Worm (Caenorhabditis elegans) whole organism, late embryonic: ENCODE results near the gene coh-3.

ENCODE experiments used
- C08G9.2 ChIP-seq: sonication (generic microtip); optimal IDR thresholded peaks from 2 replicates; lab custom pipeline; 2016; ENCODE audit warnings: mild to moderate bottlenecking, missing genetic modification characterization, moderate library complexity, missing compliant biosample characterization
- F13H6.1 ChIP-seq: sonication (generic microtip); optimal IDR thresholded peaks from 2 replicates; lab custom pipeline; 2016; ENCODE audit warnings: missing genetic modification characterization, missing compliant biosample characterization
- T23F11.4 ChIP-seq: fragments of 200-800 bp; sonication (Bioruptor generic); optimal IDR thresholded peaks from 2 replicates; lab custom pipeline; 2018; ENCODE audit warnings: mild to moderate bottlenecking, missing genetic modification characterization, missing compliant biosample characterization
- ceh-2 ChIP-seq: sonication (generic microtip); optimal IDR thresholded peaks from 2 replicates; lab custom pipeline; 2016; ENCODE audit warnings: missing genotype, missing genetic modification characterization, missing compliant biosample characterization
- ceh-22 ChIP-seq: sonication (generic microtip); optimal IDR thresholded peaks from 2 replicates; lab custom pipeline; 2017; ENCODE audit warnings: missing biosample characterization, missing genetic modification characterization
- ceh-30 ChIP-seq: fragments of 150-350 bp; optimal IDR thresholded peaks from 2 replicates; lab custom pipeline; 2014; ENCODE audit warnings: missing biosample characterization, missing genetic modification characterization
- ceh-31 ChIP-seq: sonication (generic microtip); optimal IDR thresholded peaks from 2 replicates; lab custom pipeline; 2016; ENCODE audit warnings: missing genetic modification characterization, missing compliant biosample characterization
- ceh-6 ChIP-seq: fragments of 200-800 bp; sonication (Bioruptor generic); optimal IDR thresholded peaks from 2 replicates; lab custom pipeline; 2018; ENCODE audit warnings: mild to moderate bottlenecking, missing genetic modification characterization, missing compliant biosample characterization
- ceh-9 ChIP-seq: sonication (generic microtip); optimal IDR thresholded peaks from 2 replicates; lab custom pipeline; 2016; ENCODE audit warnings: mild to moderate bottlenecking, missing genetic modification characterization, inconsistent platforms, missing compliant biosample characterization
- che-1 ChIP-seq: sonication (generic microtip); optimal IDR thresholded peaks from 2 replicates; lab custom pipeline; 2016; ENCODE audit warnings: mild to moderate bottlenecking, missing genetic modification characterization, missing compliant biosample characterization
- elt-2 ChIP-seq: sonication (generic microtip); optimal IDR thresholded peaks from 2 replicates; lab custom pipeline; 2016; ENCODE audit warnings: missing genetic modification reagents, missing genetic modification characterization, missing compliant biosample characterization
- hlh-13 ChIP-seq: fragments of 200-800 bp; sonication (Bioruptor generic); optimal IDR thresholded peaks from 2 replicates; lab custom pipeline; 2018; ENCODE audit warnings: mild to moderate bottlenecking, missing genetic modification characterization, missing compliant biosample characterization
- hlh-15 ChIP-seq: sonication (generic microtip); optimal IDR thresholded peaks from 2 replicates; lab custom pipeline; 2016; ENCODE audit warnings: missing genetic modification characterization, missing compliant biosample characterization
- hlh-30 ChIP-seq: sonication (generic microtip); optimal IDR thresholded peaks from 2 replicates; lab custom pipeline; 2017; ENCODE audit warnings: antibody characterized with exemption, missing genetic modification characterization, missing compliant biosample characterization; ENCODE audit not compliant: insufficient read depth
- hlh-6 ChIP-seq: sonication (generic microtip); optimal IDR thresholded peaks from 2 replicates; lab custom pipeline; 2016; ENCODE audit warnings: missing genotype, missing genetic modification characterization, missing compliant biosample characterization
- lim-6 ChIP-seq: sonication (generic microtip); optimal IDR thresholded peaks from 2 replicates; lab custom pipeline; 2016; ENCODE audit warnings: missing genetic modification characterization, missing compliant biosample characterization
- lin-11 ChIP-seq: fragments of 200-800 bp; sonication (Bioruptor generic); optimal IDR thresholded peaks from 2 replicates; lab custom pipeline; 2018; ENCODE audit warnings: mild to moderate bottlenecking, missing genetic modification characterization, missing compliant biosample characterization
- mec-3 ChIP-seq: sonication (generic microtip); optimal IDR thresholded peaks from 2 replicates; lab custom pipeline; 2016; ENCODE audit warnings: borderline replicate concordance, missing genetic modification characterization, missing compliant biosample characterization
- npax-4 ChIP-seq: sonication (generic microtip); optimal IDR thresholded peaks from 2 replicates; lab custom pipeline; 2016; ENCODE audit warnings: missing genetic modification characterization, missing compliant biosample characterization
- pag-3 ChIP-seq: sonication (generic microtip); optimal IDR thresholded peaks from 2 replicates; lab custom pipeline; 2016; ENCODE audit warnings: missing compliant biosample characterization, missing genetic modification characterization, borderline replicate concordance
- pat-9 ChIP-seq: fragments of 200-800 bp; sonication (Bioruptor generic); optimal IDR thresholded peaks from 2 replicates; lab custom pipeline; 2018; ENCODE audit warnings: mild to moderate bottlenecking, missing genetic modification characterization, moderate library complexity, missing compliant biosample characterization
- pha-2 ChIP-seq: sonication (generic microtip); optimal IDR thresholded peaks from 2 replicates; lab custom pipeline; 2017; ENCODE audit warnings: mild to moderate bottlenecking, missing genetic modification characterization, missing compliant biosample characterization
- pha-4 ChIP-seq: fragments of 150-350 bp; optimal IDR thresholded peaks from 2 replicates; lab custom pipeline; 2018; ENCODE audit warnings: missing biosample characterization, missing genetic modification reagents, missing genetic modification characterization
- pqm-1 ChIP-seq: sonication (generic microtip); optimal IDR thresholded peaks from 2 replicates; lab custom pipeline; 2016; ENCODE audit warnings: missing genetic modification characterization, missing compliant biosample characterization
- pros-1 ChIP-seq: fragments of 150-350 bp; optimal IDR thresholded peaks from 2 replicates; lab custom pipeline; 2014; ENCODE audit warnings: missing biosample characterization, missing genetic modification reagents, missing genetic modification characterization
- ref-2 ChIP-seq: sonication (generic microtip); optimal IDR thresholded peaks from 2 replicates; lab custom pipeline; 2016; ENCODE audit warnings: missing genetic modification characterization, missing compliant biosample characterization
- rnt-1 ChIP-seq: sonication (generic microtip); optimal IDR thresholded peaks from 2 replicates; lab custom pipeline; 2016; ENCODE audit warnings: missing genetic modification characterization, missing compliant biosample characterization
- syd-9 ChIP-seq: sonication (generic microtip); optimal IDR thresholded peaks from 2 replicates; lab custom pipeline; 2016; ENCODE audit warnings: mild to moderate bottlenecking, missing genetic modification characterization, moderate library complexity, missing compliant biosample characterization
- unc-42 ChIP-seq: sonication (generic microtip); optimal IDR thresholded peaks from 2 replicates; lab custom pipeline; 2016; ENCODE audit warnings: missing genotype, missing genetic modification characterization, missing compliant biosample characterization
- unc-55 ChIP-seq: sonication (generic microtip); optimal IDR thresholded peaks from 2 replicates; lab custom pipeline; 2017; ENCODE audit warnings: missing biosample characterization, missing genetic modification reagents, missing genetic modification characterization
- unc-86 ChIP-seq: sonication (generic microtip); optimal IDR thresholded peaks from 2 replicates; lab custom pipeline; 2016; ENCODE audit warnings: missing genetic modification characterization, missing compliant biosample characterization

Gene coh-3

ce11 chrV:14504120-14504519 is 46.9 kb downstream of the coh-3 start:
- TF ChIP-seq pros-1 (tag; lab: Kevin White, UChicago) (no peak), ceh-30 (no peak), unc-42 (tag; lab: Kevin White, UChicago) (no peak), hlh-13 (no peak), npax-4 (no peak), ceh-2 (no peak), pha-2 (no peak), hlh-15 (tag; lab: Kevin White, UChicago) (no peak), lim-6 (tag; lab: Kevin White, UChicago) (no peak), ceh-9 (no peak), ceh-6 (GFP tag; lab: Kevin White, UChicago) (no peak), ceh-22 (tag; lab: Kevin White, UChicago) (no peak)

ce11 chrV:14504774-14505173 is 47.6 kb downstream of the coh-3 start:
- TF ChIP-seq F13H6.1 (tag; lab: Kevin White, UChicago) (no peak), che-1 (tag; lab: Kevin White, UChicago) (no peak), lin-11 (tag; lab: Kevin White, UChicago) (peak; percentile 3)

ce11 chrV:14505745-14506214 is 48.6 kb downstream of the coh-3 start:
- TF ChIP-seq pqm-1 (tag; lab: Kevin White, UChicago) (no peak), elt-2 (tag; lab: Kevin White, UChicago) (peak; percentile 97), T23F11.4 (GFP tag; lab: Kevin White, UChicago) (no peak), syd-9 (tag; lab: Kevin White, UChicago) (peak; percentile 11), C08G9.2 (tag; lab: Kevin White, UChicago) (peak; percentile 16), ref-2 (tag; lab: Kevin White, UChicago) (peak; percentile 79), ceh-31 (tag; lab: Kevin White, UChicago) (peak; percentile 10), rnt-1 (tag; lab: Kevin White, UChicago) (peak; percentile 45), che-1 (tag; lab: Kevin White, UChicago) (no peak)

DNA sequence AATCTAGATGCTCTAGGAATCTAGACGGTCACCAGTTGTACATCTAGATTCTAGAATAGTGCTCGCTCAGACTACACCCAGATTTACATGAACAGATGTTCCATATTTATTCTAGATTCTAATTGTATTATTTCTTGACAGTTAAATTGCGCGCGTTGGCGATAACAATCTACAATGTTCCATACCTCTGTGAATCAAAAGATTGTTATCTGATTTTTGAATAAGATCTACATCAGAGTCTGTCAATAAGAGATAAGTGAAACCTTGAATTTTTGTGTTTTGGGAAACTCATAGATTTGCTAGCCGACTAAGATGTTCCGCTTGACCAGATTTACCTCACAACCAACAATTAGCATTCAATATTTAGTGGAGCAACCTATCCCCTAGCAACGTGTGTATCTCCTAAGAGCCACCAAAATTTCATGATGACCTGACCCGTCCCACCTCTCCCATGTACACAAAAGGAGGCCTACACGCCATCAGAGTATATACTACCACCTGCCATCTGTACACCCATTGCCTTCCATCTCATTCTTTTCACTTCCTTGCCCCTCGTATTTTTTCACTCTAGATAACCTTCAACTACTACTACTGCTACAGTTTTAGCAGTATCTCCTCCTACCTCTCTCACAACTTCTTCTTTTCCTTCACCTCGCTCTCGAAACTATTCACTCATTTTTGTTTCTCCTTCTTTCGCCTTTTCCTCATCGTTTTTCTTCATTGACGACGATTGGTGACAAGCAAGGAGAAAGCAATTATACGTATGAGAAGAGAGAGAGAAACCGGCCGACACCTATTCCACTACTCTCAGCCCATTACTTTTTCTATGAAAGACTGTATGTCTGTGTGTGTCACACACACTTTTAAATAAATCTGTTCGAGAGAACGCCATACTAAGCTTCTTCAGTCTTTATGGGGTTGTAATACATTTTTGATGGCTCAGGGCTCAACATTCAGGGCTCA is 49.8 kb downstream of the coh-3 start:
- no peak for TF ChIP-seq hlh-6 (tag; lab: Kevin White, UChicago)
- TF ChIP-seq hlh-30 (tag; lab: Kevin White, UChicago) = no peak
- TF ChIP-seq pha-4 (tag; lab: Kevin White, UChicago) = no peak
- peak; percentile 6 for TF ChIP-seq unc-55 (GFP tag; lab: Kevin White, UChicago)
- TF ChIP-seq unc-86 = no peak
- no peak for TF ChIP-seq mec-3
- TF ChIP-seq elt-2 (tag; lab: Kevin White, UChicago) = peak; percentile 3
- peak; percentile 22 for TF ChIP-seq rnt-1 (tag; lab: Kevin White, UChicago)
- TF ChIP-seq pat-9 (tag; lab: Kevin White, UChicago) = no peak

DNA sequence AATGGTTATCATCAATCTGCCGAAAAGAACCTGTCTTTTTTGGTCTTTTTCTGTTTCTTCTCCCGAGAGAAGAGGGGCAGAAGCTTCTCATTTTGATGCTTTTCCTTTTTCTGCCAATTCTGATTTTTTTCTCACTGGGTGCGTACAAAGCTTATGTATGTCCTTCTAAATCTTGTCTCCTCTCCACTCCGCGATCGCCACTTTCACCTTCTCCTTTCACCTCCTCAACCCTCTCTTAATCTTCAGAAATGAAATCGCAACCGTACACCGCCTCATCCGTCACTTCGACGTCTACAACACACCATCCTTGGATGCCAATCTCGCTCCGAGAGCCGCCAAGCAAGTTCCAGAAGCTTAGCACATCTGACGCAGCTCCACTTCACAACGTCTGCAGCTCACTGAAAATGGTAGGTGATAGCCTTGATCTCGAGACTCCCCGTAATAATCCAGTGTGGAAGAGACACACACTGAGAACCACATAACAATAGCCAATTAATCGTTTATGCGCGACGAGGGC is 50.8 kb downstream of the coh-3 start, which contains the start of gene R02D5.1:
TSS of gene R02D5.1 (plus strand) at position 245 of the 517 bp plus-strand sequence.
- peak; percentile 4 for TF ChIP-seq T23F11.4 (GFP tag; lab: Kevin White, UChicago)
- peak; percentile 77 for TF ChIP-seq ref-2 (tag; lab: Kevin White, UChicago)
- TF ChIP-seq pag-3 = no peak
